Fruit fly (Drosophila melanogaster) whole organism, prepupa: ENCODE measurements around the gene CG5888.

Experiments used
- CG10669 ChIP-seq: fragments of 200-800 bp; sonication (Bioruptor generic); optimal IDR thresholded peaks from 3 replicates; lab custom pipeline; 2018; ENCODE audit warnings: missing biosample characterization, mild to moderate bottlenecking, missing genetic modification characterization, moderate library complexity
- CG11294 ChIP-seq: fragments of 200-800 bp; sonication (Bioruptor generic); IDR thresholded peaks from 2 replicates; pipeline ENCODE4 v1.3.6; 2022; ENCODE audit warnings: missing biosample characterization, missing genetic modification characterization
- CG15336 ChIP-seq: fragments of 200-800 bp; sonication (Bioruptor generic); IDR thresholded peaks from 2 replicates; pipeline ENCODE4 v1.3.6; 2022; ENCODE audit warnings: missing biosample characterization, missing genetic modification characterization
- CG1621 ChIP-seq: fragments of 200-800 bp; sonication (Bioruptor generic); optimal IDR thresholded peaks from 3 replicates; lab custom pipeline; 2018; ENCODE audit warnings: missing biosample characterization, mild to moderate bottlenecking, missing genetic modification characterization
- CG34406 ChIP-seq: fragments of 200-800 bp; sonication (Bioruptor generic); optimal IDR thresholded peaks from 3 replicates; lab custom pipeline; 2016; ENCODE audit warnings: missing biosample characterization, missing genetic modification characterization
- CG3919 ChIP-seq: fragments of 200-800 bp; sonication (Bioruptor generic); optimal IDR thresholded peaks from 3 replicates; lab custom pipeline; 2016; ENCODE audit warnings: missing biosample characterization, missing genetic modification characterization
- CG6854 ChIP-seq: fragments of 200-800 bp; sonication (Bioruptor generic); optimal IDR thresholded peaks from 2 replicates; lab custom pipeline; 2017; ENCODE audit warnings: missing biosample characterization, mild to moderate bottlenecking, missing genetic modification characterization
- Eip75B ChIP-seq: fragments of 200-800 bp; sonication (Bioruptor generic); optimal IDR thresholded peaks from 3 replicates; lab custom pipeline; 2016; ENCODE audit warnings: missing biosample characterization, missing genetic modification characterization
- Lpt ChIP-seq: fragments of 200-800 bp; sonication (Bioruptor generic); optimal IDR thresholded peaks from 3 replicates; lab custom pipeline; 2016; ENCODE audit warnings: missing biosample characterization, missing genetic modification characterization
- OdsH ChIP-seq: fragments of 200-800 bp; sonication (Bioruptor generic); optimal IDR thresholded peaks from 3 replicates; lab custom pipeline; 2016; ENCODE audit warnings: missing biosample characterization, missing genetic modification characterization
- Sox15 ChIP-seq: fragments of 200-800 bp; sonication (Bioruptor generic); optimal IDR thresholded peaks from 3 replicates; lab custom pipeline; 2016; ENCODE audit warnings: missing biosample characterization, missing genetic modification characterization
- esn ChIP-seq: fragments of 200-800 bp; sonication (Bioruptor generic); optimal IDR thresholded peaks from 2 replicates; lab custom pipeline; 2016; ENCODE audit warnings: missing biosample characterization, mild to moderate bottlenecking, missing genetic modification characterization, moderate library complexity
- spab ChIP-seq: fragments of 200-800 bp; sonication (Bioruptor generic); optimal IDR thresholded peaks from 2 replicates; lab custom pipeline; 2017; ENCODE audit warnings: missing biosample characterization, mild to moderate bottlenecking, missing genetic modification characterization, missing genetic modification reagents
- vri ChIP-seq: fragments of 200-800 bp; sonication (Bioruptor generic); optimal IDR thresholded peaks from 3 replicates; lab custom pipeline; 2016; ENCODE audit warnings: missing biosample characterization, mild to moderate bottlenecking, missing genetic modification characterization

DNA sequence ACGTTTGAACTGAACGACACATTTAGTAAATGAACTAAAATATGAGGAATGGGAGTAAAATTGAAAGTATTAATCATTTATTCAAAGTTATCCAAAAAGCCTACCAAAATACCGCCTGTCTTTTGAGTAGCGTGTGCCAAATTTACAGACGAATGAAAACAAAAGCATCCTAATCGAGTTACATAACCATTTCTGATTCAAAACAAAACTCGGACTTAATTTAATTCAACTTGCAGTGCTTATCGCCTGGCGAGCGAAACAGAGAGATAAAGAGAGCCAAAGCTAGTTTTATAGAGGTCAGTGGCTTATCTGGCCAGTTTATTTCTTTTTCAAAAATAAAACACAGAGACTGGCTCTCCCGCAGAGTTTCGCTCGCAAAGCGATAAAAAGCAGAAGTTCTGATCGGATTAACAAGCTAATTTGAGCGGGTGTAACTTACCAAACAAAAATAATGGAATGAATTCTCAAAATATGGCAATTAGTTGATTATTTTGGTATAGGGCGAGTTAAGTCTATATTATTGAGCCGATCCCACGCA, 325 bp downstream of the CG5888 start:
- TF ChIP-seq CG10669 (GFP tag; lab: Kevin White, UChicago) = peak; percentile 20
- TF ChIP-seq CG34406 (GFP tag; lab: Kevin White, UChicago) = no peak
- TF ChIP-seq esn = no peak
- no peak for TF ChIP-seq Sox15 (GFP tag; lab: Kevin White, UChicago)
- TF ChIP-seq spab (GFP tag; lab: Kevin White, UChicago) = no peak
- TF ChIP-seq CG11294 (GFP tag; lab: Robert Waterston, UW) = no peak
- no peak for TF ChIP-seq Lpt (GFP tag; lab: Kevin White, UChicago)
- TF ChIP-seq CG1621 (tag; lab: Kevin White, UChicago) = no peak
- TF ChIP-seq CG6854 (GFP tag; lab: Kevin White, UChicago) = no peak
- TF ChIP-seq CG15336 (GFP tag; lab: Robert Waterston, UW) = no peak
- TF ChIP-seq vri (GFP tag; lab: Kevin White, UChicago) = peak; percentile 66
- no peak for TF ChIP-seq OdsH (GFP tag; lab: Kevin White, UChicago)
- TF ChIP-seq Eip75B (GFP tag; lab: Kevin White, UChicago) = no peak
- no peak for TF ChIP-seq CG3919 (GFP tag; lab: Kevin White, UChicago)
